Worm (Caenorhabditis elegans): Measurements from ENCODE around the gene gtap-1.
A peak's percentile ranks its signal among the peaks of the same experiment; 100 is the strongest.

Gene gtap-1

DNA sequence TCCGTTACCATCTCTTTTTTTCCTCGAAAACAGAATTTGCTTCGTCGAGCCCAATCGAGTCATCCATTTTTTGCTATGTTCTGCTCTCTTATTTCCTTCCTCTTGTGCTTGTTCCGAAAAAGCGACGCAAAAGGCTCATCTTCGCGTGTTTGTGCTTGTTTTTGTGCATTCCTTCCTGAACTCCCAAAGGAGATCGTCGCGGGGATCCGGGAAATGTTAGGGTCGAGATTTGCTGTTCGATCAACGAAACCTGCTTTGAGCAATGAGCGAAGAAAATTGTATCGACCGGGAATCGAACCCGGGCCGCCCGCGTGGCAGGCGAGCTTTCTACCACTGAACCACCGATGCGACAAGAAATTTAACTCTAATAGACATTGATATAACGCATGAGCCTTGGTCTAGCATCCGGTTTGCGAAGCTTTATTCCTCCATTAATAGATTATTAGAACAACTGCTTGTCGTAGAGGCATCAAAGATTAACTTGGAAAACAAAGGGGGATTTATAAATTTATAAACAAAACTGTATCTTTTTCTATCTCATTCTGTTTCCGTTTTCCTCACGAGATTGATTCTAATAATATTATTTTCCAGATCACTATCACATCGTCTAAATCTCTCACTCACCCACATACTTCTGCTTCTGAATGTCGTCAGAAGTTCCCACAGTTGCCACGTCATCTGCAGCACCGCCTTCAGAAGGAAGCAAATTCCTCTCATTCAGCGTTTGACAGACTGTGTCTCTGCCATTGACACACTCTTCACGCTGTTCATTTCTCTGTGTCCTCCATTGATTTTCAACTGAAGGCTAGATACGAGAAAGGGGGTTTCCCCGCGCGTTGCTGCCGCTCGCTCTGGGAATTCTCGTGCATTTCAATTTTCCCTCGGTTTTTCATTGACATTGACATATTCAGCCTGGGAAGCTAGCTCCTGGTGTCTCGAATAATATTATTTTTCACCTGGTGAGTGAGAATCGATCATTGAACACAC, 50.8 kb downstream of the gtap-1 start, which contains the start of gene K05F1.6 (continued):
- TF ChIP-seq zag-1 (tag; optimal IDR thresholded peaks at IDR 0.05) (no peak), unc-62 (GFP tag; optimal IDR thresholded peaks at IDR 0.05 in 1 of 2) (peak in 1 of 2 experiments; percentile 92), unc-62 (tag; optimal IDR thresholded peaks at IDR 0.05) (no peak), mxl-3 (GFP tag; optimal IDR thresholded peaks at IDR 0.05) (peak; percentile 57), egl-43 (GFP tag; IDR thresholded peaks at IDR 0.05) (no peak; the same call in 1 of the 2 replicates), tra-1 (GFP tag; IDR thresholded peaks at IDR 0.05) (peak; percentile 88), nhr-237 (tag; optimal IDR thresholded peaks at IDR 0.05) (no peak), lin-1 (GFP tag; IDR thresholded peaks at IDR 0.05) (peak; percentile 82; the same call in 1 of the 2 replicates), F37D6.2 (tag; optimal IDR thresholded peaks at IDR 0.05) (peak; percentile 31), daf-12 (tag; optimal IDR thresholded peaks at IDR 0.05) (no peak)

ce11 chrII:5779866-5780265, 53.2 kb downstream of the gtap-1 start:
- TF ChIP-seq unc-62 (GFP tag; optimal IDR thresholded peaks at IDR 0.05 in 1 of 2) (peak in 1 of 2 experiments; percentile 0), unc-62 (tag; optimal IDR thresholded peaks at IDR 0.05) (no peak), mes-2 (tag; optimal IDR thresholded peaks at IDR 0.05; ENCODE audit: poor library complexity, severe bottlenecking) (peak; percentile 37), nhr-11 (tag; optimal IDR thresholded peaks at IDR 0.05) (peak; percentile 11), hlh-11 (tag; optimal IDR thresholded peaks at IDR 0.05) (peak; percentile 50), nhr-102 (tag; optimal IDR thresholded peaks at IDR 0.05) (no peak), Y48G9A.11 (GFP tag; IDR thresholded peaks at IDR 0.05) (no peak), skn-1 (tag; optimal IDR thresholded peaks at IDR 0.05) (no peak), hmg-1.1 (GFP tag; IDR thresholded peaks at IDR 0.05) (peak; percentile 47), aha-1 (tag) (peak; percentile 29), lsy-2 (tag; optimal IDR thresholded peaks at IDR 0.05) (peak in 1 of 2 experiments; percentile 30)
